Worm (Caenorhabditis elegans) whole organism, young adult: ENCODE measurements around the gene T28A8.8.

ENCODE experiments used
- F22D6.2 ChIP-seq: sonication (generic microtip); optimal IDR thresholded peaks from 2 replicates; lab custom pipeline; 2016; ENCODE audit warnings: mild to moderate bottlenecking, missing genetic modification characterization, missing compliant biosample characterization
- F39B2.1 ChIP-seq: fragments of 200-800 bp; sonication (Bioruptor generic); IDR thresholded peaks from 2 replicates; pipeline ENCODE4 v1.3.6; 2022; ENCODE audit warnings: missing genetic modification reagents, missing genetic modification characterization, missing compliant biosample characterization
- ama-1 ChIP-seq, 3 experiments: fragments of 150-350 bp in 1 of 3; sonication (generic microtip) in 2 of 3; optimal IDR thresholded peaks; 2 replicates each; lab custom pipeline; 2014 to 2018; ENCODE audit warnings: missing biosample characterization in 2 of 3, missing genetic modification characterization in 2 of 3, missing genetic modification reagents in 2 of 3
- ccch-3 ChIP-seq: fragments of 200-800 bp; sonication (Bioruptor generic); optimal IDR thresholded peaks from 2 replicates; lab custom pipeline; 2018; ENCODE audit warnings: mild to moderate bottlenecking, missing genetic modification characterization, missing compliant biosample characterization
- ceh-100 ChIP-seq: fragments of 200-800 bp; sonication (Bioruptor generic); IDR thresholded peaks from 2 replicates; pipeline ENCODE4 v1.3.6; 2022; ENCODE audit warnings: missing genetic modification reagents, missing genetic modification characterization, missing compliant biosample characterization
- fkh-3 ChIP-seq: sonication (generic microtip); optimal IDR thresholded peaks from 2 replicates; lab custom pipeline; 2016; ENCODE audit warnings: mild to moderate bottlenecking, missing genetic modification characterization, missing compliant biosample characterization
- mel-28 ChIP-seq: sonication (generic microtip); optimal IDR thresholded peaks from 2 replicates; lab custom pipeline; 2016; ENCODE audit warnings: borderline replicate concordance, mild to moderate bottlenecking, missing genetic modification characterization, missing compliant biosample characterization
- nhr-90 ChIP-seq: sonication (generic microtip); optimal IDR thresholded peaks from 2 replicates; lab custom pipeline; 2016; ENCODE audit warnings: missing genotype, mild to moderate bottlenecking, missing genetic modification characterization, missing compliant biosample characterization
- snpc-4 ChIP-seq, 5 experiments: fragments of 150-350 bp in 1 of 5; sonication (generic microtip) in 4 of 5; optimal IDR thresholded peaks; 2 replicates each; lab custom pipeline; 2014 to 2018; ENCODE audit warnings: missing genetic modification characterization in 5 of 5, missing biosample characterization in 3 of 5, antibody characterized with exemption in 2 of 5, mild to moderate bottlenecking in 2 of 5, missing compliant biosample characterization in 2 of 5, missing genotype in 2 of 5, moderate library complexity in 2 of 5, missing genetic modification reagents in 1 of 5

DNA sequence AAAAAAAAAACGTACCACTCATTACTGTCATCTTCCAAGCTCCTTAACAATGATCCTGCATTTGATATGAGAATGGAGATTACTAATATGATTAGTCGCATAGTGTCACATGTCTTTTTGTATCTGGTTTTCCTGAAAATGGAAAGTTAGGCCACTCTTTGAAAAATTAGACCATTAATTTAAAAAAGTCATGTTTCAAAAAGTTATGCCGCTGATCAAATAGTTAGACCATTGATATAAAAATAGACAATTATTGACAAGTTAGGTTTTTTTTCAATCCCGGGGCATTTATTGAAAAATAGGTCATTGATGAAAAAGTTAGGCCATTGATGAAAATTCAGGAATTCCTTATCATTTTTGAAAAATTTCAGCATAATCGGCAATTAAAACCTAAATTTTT is 18.6 kb upstream of the T28A8.8 start, which contains the start of gene acc-4:
- TF ChIP-seq ama-1 (optimal IDR thresholded peaks at IDR 0.05; lab: Kevin White, UChicago) (no peak), ama-1 (GFP tag; optimal IDR thresholded peaks at IDR 0.05; lab: Kevin White, UChicago) (no peak), F39B2.1 (GFP tag; lab: Robert Waterston, UW) (no peak), F22D6.2 (tag; lab: Kevin White, UChicago) (no peak), ccch-3 (GFP tag; lab: Kevin White, UChicago) (no peak), mel-28 (no peak), snpc-4 (GFP tag; optimal IDR thresholded peaks at IDR 0.05; lab: Kevin White, UChicago) (no peak), snpc-4 (tag; optimal IDR thresholded peaks at IDR 0.05; lab: Kevin White, UChicago) (no peak), ceh-100 (GFP tag; lab: Robert Waterston, UW) (no peak), nhr-90 (tag; lab: Kevin White, UChicago) (no peak), fkh-3 (tag; lab: Kevin White, UChicago) (no peak)
